Worm (Caenorhabditis elegans) whole organism, L1 larva: ENCODE data around the gene fbxb-105.

Source experiments
- C34B4.2 ChIP-seq: sonication (generic microtip); optimal IDR thresholded peaks from 2 replicates; lab custom pipeline; 2017; ENCODE audit warnings: mild to moderate bottlenecking, missing genetic modification characterization, missing compliant biosample characterization
- F16B12.6 ChIP-seq: fragments of 150-350 bp; optimal IDR thresholded peaks from 2 replicates; lab custom pipeline; 2014; ENCODE audit warnings: missing biosample characterization, missing genetic modification characterization
- Y116A8C.19 ChIP-seq: sonication (generic microtip); optimal IDR thresholded peaks from 2 replicates; lab custom pipeline; 2016; ENCODE audit warnings: missing compliant biosample characterization, missing genetic modification characterization, borderline replicate concordance
- aha-1 ChIP-seq: fragments of 150-350 bp; optimal IDR thresholded peaks from 2 replicates; lab custom pipeline; 2014; ENCODE audit warnings: missing biosample characterization, missing genetic modification characterization
- blmp-1 ChIP-seq: fragments of 150-350 bp; optimal IDR thresholded peaks from 2 replicates; lab custom pipeline; 2014; ENCODE audit warnings: missing biosample characterization, missing genetic modification characterization
- ceh-82 ChIP-seq, 3 experiments: fragments of 150-350 bp in 1 of 3; sonication (generic microtip) in 2 of 3; optimal IDR thresholded peaks; 2 replicates each; lab custom pipeline; 2014 to 2017; ENCODE audit warnings: missing biosample characterization in 3 of 3, missing genetic modification characterization in 3 of 3
- ces-1 ChIP-seq: fragments of 150-350 bp; optimal IDR thresholded peaks from 2 replicates; lab custom pipeline; 2014; ENCODE audit warnings: missing biosample characterization, missing genetic modification reagents, missing genetic modification characterization
- dsc-1 ChIP-seq: sonication (generic microtip); optimal IDR thresholded peaks from 2 replicates; lab custom pipeline; 2016; ENCODE audit warnings: mild to moderate bottlenecking, missing genetic modification characterization, missing compliant biosample characterization
- efl-3 ChIP-seq: fragments of 200-800 bp; sonication (Bioruptor generic); optimal IDR thresholded peaks from 2 replicates; lab custom pipeline; 2018; ENCODE audit warnings: mild to moderate bottlenecking, missing genetic modification characterization, missing compliant biosample characterization
- egl-13 ChIP-seq: sonication (generic microtip); optimal IDR thresholded peaks from 2 replicates; lab custom pipeline; 2016; ENCODE audit warnings: missing genotype, missing genetic modification reagents, missing genetic modification characterization, missing compliant biosample characterization
- elt-2 ChIP-seq: sonication (generic microtip); optimal IDR thresholded peaks from 2 replicates; lab custom pipeline; 2016; ENCODE audit warnings: missing genetic modification characterization, mild to moderate bottlenecking, inconsistent platforms, missing compliant biosample characterization, missing genetic modification reagents
- elt-3 ChIP-seq, 6 experiments: fragments of 150-350 bp in 1 of 6; sonication (generic microtip); optimal IDR thresholded peaks; 2 replicates each; lab custom pipeline; 2017 to 2018; ENCODE audit warnings: missing biosample characterization in 6 of 6, missing genetic modification characterization in 6 of 6, inconsistent platforms in 1 of 6
- fkh-8 ChIP-seq: sonication (generic microtip); optimal IDR thresholded peaks from 2 replicates; lab custom pipeline; 2016; ENCODE audit warnings: mild to moderate bottlenecking, missing genetic modification characterization, missing compliant biosample characterization
- hlh-4 ChIP-seq: sonication (generic microtip); optimal IDR thresholded peaks from 2 replicates; lab custom pipeline; 2016; ENCODE audit warnings: mild to moderate bottlenecking, missing genetic modification characterization, missing compliant biosample characterization
- hpl-2 ChIP-seq: fragments of 150-350 bp; optimal IDR thresholded peaks from 2 replicates; lab custom pipeline; 2014; ENCODE audit warnings: missing biosample characterization, missing genetic modification reagents, missing genetic modification characterization
- irx-1 ChIP-seq: sonication (generic microtip); optimal IDR thresholded peaks from 2 replicates; lab custom pipeline; 2016; ENCODE audit warnings: missing genetic modification characterization, missing compliant biosample characterization
- lin-13 ChIP-seq: fragments of 150-350 bp; optimal IDR thresholded peaks from 2 replicates; lab custom pipeline; 2014; ENCODE audit warnings: missing biosample characterization, missing genetic modification reagents, missing genetic modification characterization
- lin-14 ChIP-seq: fragments of 200-800 bp; sonication (Bioruptor generic); optimal IDR thresholded peaks from 2 replicates; lab custom pipeline; 2018; ENCODE audit warnings: mild to moderate bottlenecking, missing genetic modification characterization, moderate library complexity, missing compliant biosample characterization
- lin-15B ChIP-seq: fragments of 150-350 bp; sonication (generic microtip); optimal IDR thresholded peaks from 3 replicates; lab custom pipeline; 2014; ENCODE audit warnings: missing biosample characterization, missing genetic modification characterization
- lin-35 ChIP-seq, 2 experiments: fragments of 150-350 bp; optimal IDR thresholded peaks; 2 replicates each; lab custom pipeline; 2014; ENCODE audit warnings: missing biosample characterization in 2 of 2, missing genetic modification characterization in 2 of 2, missing genetic modification reagents in 2 of 2
- lsy-2 ChIP-seq, 2 experiments: fragments of 150-350 bp; optimal IDR thresholded peaks; 2 replicates each; lab custom pipeline; 2014; ENCODE audit warnings: missing biosample characterization in 2 of 2, missing genetic modification characterization in 2 of 2
- mdl-1 ChIP-seq, 2 experiments: fragments of 150-350 bp; optimal IDR thresholded peaks; 2 replicates each; lab custom pipeline; 2014 to 2017; ENCODE audit warnings: missing biosample characterization in 2 of 2, missing genetic modification characterization in 2 of 2, inconsistent platforms in 1 of 2
- nhr-19 ChIP-seq: fragments of 200-800 bp; sonication (Bioruptor generic); conservative IDR thresholded peaks from 2 replicates; pipeline ENCODE4 v1.3.6; 2022; ENCODE audit warnings: missing genetic modification characterization, missing compliant biosample characterization
- nhr-20 ChIP-seq: sonication (generic microtip); optimal IDR thresholded peaks from 2 replicates; lab custom pipeline; 2016; ENCODE audit warnings: mild to moderate bottlenecking, missing genetic modification characterization, missing compliant biosample characterization
- nhr-237 ChIP-seq: fragments of 150-350 bp; optimal IDR thresholded peaks from 2 replicates; lab custom pipeline; 2014; ENCODE audit warnings: missing biosample characterization, missing genetic modification characterization
- nhr-71 ChIP-seq: sonication (generic microtip); optimal IDR thresholded peaks from 2 replicates; lab custom pipeline; 2016; ENCODE audit warnings: mild to moderate bottlenecking, missing genetic modification characterization, moderate library complexity, missing compliant biosample characterization
- nhr-84 ChIP-seq: sonication (generic microtip); optimal IDR thresholded peaks from 2 replicates; lab custom pipeline; 2017; ENCODE audit warnings: missing biosample characterization, missing genetic modification characterization
- nhr-85 ChIP-seq: sonication (generic microtip); peaks from one replicate; lab custom pipeline; 2016; ENCODE audit warnings: missing genetic modification characterization, inconsistent platforms, missing compliant biosample characterization
- nhr-90 ChIP-seq: sonication (generic microtip); optimal IDR thresholded peaks from 2 replicates; lab custom pipeline; 2016; ENCODE audit warnings: mild to moderate bottlenecking, missing genetic modification characterization, missing compliant biosample characterization; ENCODE audit not compliant: poor library complexity
- pag-3 ChIP-seq: sonication (generic microtip); optimal IDR thresholded peaks from 2 replicates; lab custom pipeline; 2017; ENCODE audit warnings: missing genetic modification characterization, mild to moderate bottlenecking, missing compliant biosample characterization, antibody characterized with exemption, borderline replicate concordance; ENCODE audit not compliant: insufficient read depth
- snpc-4 ChIP-seq: fragments of 150-350 bp; optimal IDR thresholded peaks from 2 replicates; lab custom pipeline; 2014; ENCODE audit warnings: missing biosample characterization, missing genetic modification characterization
- snu-23 ChIP-seq: sonication (generic microtip); optimal IDR thresholded peaks from 2 replicates; lab custom pipeline; 2016; ENCODE audit warnings: missing genetic modification characterization, missing compliant biosample characterization
- swsn-7 ChIP-seq: sonication (generic microtip); optimal IDR thresholded peaks from 2 replicates; lab custom pipeline; 2016; ENCODE audit warnings: missing genetic modification characterization, missing compliant biosample characterization
- tlp-1 ChIP-seq: fragments of 150-350 bp; optimal IDR thresholded peaks from 2 replicates; lab custom pipeline; 2014; ENCODE audit warnings: missing biosample characterization, missing genetic modification characterization
- unc-130 ChIP-seq: fragments of 150-350 bp; optimal IDR thresholded peaks from 2 replicates; lab custom pipeline; 2017; ENCODE audit warnings: missing biosample characterization, missing genetic modification characterization, inconsistent platforms
- unc-30 ChIP-seq: sonication (generic microtip); optimal IDR thresholded peaks from 2 replicates; lab custom pipeline; 2017; ENCODE audit warnings: missing biosample characterization, missing genetic modification characterization
- unc-86 ChIP-seq: sonication (generic microtip); optimal IDR thresholded peaks from 2 replicates; lab custom pipeline; 2016; ENCODE audit warnings: missing genetic modification characterization, missing compliant biosample characterization
- unc-98 ChIP-seq: fragments of 200-800 bp; sonication (Bioruptor generic); IDR thresholded peaks from 2 replicates; pipeline ENCODE4 v1.3.6; 2022; ENCODE audit warnings: missing genetic modification characterization, missing compliant biosample characterization
- vab-15 ChIP-seq: sonication (generic microtip); optimal IDR thresholded peaks from 2 replicates; lab custom pipeline; 2017; ENCODE audit warnings: missing genotype, mild to moderate bottlenecking, missing genetic modification characterization, missing compliant biosample characterization
- zag-1 ChIP-seq: fragments of 150-350 bp; optimal IDR thresholded peaks from 2 replicates; lab custom pipeline; 2014; ENCODE audit warnings: missing biosample characterization, missing genetic modification characterization
- ztf-4 ChIP-seq: fragments of 150-350 bp; optimal IDR thresholded peaks from 2 replicates; lab custom pipeline; 2014; ENCODE audit warnings: missing biosample characterization, missing genetic modification characterization

Gene fbxb-105

DNA sequence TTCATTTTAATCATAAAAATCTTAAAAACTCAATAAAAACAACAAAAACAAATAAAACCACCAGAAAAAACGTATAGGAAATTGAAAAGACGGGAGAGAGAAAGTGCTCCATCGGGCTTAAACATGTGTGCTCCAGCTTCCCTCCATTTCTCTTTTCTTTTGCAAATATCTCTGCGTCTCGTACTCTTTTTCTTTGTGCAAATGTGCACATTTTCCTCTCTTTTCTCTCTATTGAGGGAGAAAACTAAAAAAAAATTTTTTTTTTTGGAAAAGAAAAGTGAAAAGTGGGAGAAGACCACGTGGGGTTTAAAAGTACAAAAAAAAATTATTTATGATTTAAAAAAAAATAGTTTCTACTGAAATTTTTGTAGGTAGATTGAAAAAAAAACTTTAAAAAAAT lies 33.6 kb upstream of the fbxb-105 start (continued):
- no peak for TF ChIP-seq unc-130 (tag; lab: Kevin White, UChicago)
- TF ChIP-seq C34B4.2 (tag; lab: Kevin White, UChicago) = no peak
- TF ChIP-seq aha-1 (tag; lab: Kevin White, UChicago) = no peak
- no peak for TF ChIP-seq fkh-8 (tag; lab: Kevin White, UChicago)
- no peak for TF ChIP-seq snpc-4 (tag; lab: Kevin White, UChicago)
- TF ChIP-seq lin-15B (tag; lab: Kevin White, UChicago) = no peak
- no peak for TF ChIP-seq egl-13 (tag; lab: Kevin White, UChicago)
- TF ChIP-seq ztf-4 (tag; lab: Kevin White, UChicago) = no peak
- TF ChIP-seq efl-3 (GFP tag; lab: Kevin White, UChicago) = no peak
- TF ChIP-seq ces-1 (GFP tag; lab: Kevin White, UChicago) = no peak

DNA sequence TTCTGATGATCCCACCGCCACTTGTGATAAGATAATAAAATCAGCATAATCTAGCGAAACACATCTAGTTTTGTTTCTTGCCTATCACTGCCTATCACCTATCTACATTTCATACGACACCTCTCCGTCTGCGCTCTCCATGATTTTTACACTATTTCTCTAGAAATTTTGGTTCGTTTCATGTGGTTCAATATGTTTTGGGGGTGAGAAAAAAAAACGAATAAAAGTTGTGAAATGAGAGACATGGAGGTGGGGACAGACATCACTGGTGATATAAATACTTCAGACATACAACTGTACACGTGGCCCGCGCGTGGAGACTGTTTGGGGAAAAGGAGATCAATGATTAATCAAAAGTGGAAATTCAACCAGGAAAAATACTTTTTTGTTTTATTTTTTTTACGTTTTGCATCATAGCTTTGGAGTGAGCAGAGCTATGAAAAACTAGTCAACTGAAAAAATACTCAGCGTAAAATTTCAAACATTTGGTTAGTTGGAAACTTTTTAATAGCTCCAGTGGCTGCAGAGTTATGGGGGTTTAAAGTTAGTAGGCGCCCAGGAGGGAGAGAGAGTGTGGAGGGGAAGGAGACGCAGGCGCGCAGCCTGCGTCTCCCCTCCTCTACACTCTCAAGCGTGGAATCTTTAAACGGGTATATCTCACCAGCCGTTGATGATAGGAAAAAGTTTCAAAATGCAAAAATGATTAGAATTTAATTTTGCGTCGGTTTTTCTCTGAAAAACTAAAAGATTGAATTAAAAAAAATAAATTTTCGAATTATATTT lies 32.3 kb upstream of the fbxb-105 start:
- TF ChIP-seq lin-35 (GFP tag; optimal IDR thresholded peaks at IDR 0.05; lab: Kevin White, UChicago) = peak in 1 of 2 experiments; percentile 46
- TF ChIP-seq nhr-71 (tag; lab: Kevin White, UChicago) = peak; percentile 38
- no peak for TF ChIP-seq unc-30 (tag; lab: Kevin White, UChicago)
- TF ChIP-seq pag-3 (tag; lab: Kevin White, UChicago) = no peak
- TF ChIP-seq snu-23 (GFP tag; lab: Kevin White, UChicago) = peak; percentile 24
- no peak for TF ChIP-seq irx-1 (tag; lab: Kevin White, UChicago)
- TF ChIP-seq nhr-20 (tag; lab: Kevin White, UChicago) = peak; percentile 40
- TF ChIP-seq elt-2 (tag; lab: Kevin White, UChicago) = peak; percentile 90
- TF ChIP-seq lsy-2 (tag; optimal IDR thresholded peaks at IDR 0.05; lab: Kevin White, UChicago) = no peak
- TF ChIP-seq blmp-1 (tag; lab: Kevin White, UChicago) = peak; percentile 50
- peak in 1 of 2 experiments; percentile 49 for TF ChIP-seq mdl-1 (tag; optimal IDR thresholded peaks at IDR 0.05; lab: Kevin White, UChicago)
- peak; percentile 31 for TF ChIP-seq nhr-90 (tag; lab: Kevin White, UChicago)
- peak; percentile 48 for TF ChIP-seq lin-14
- no peak for TF ChIP-seq unc-86 (tag; lab: Kevin White, UChicago)
- peak; percentile 66 for TF ChIP-seq nhr-85 (tag; lab: Kevin White, UChicago)
- TF ChIP-seq swsn-7 (tag; lab: Kevin White, UChicago) = no peak
- 0 out of 2 replicates have a peak, but pooled peaks have one; percentile 5 for TF ChIP-seq nhr-19 (GFP tag; lab: Robert Waterston, UW)
- peak in 4 of 6 experiments; percentile 11 to 87 (median 68) for TF ChIP-seq elt-3 (tag; optimal IDR thresholded peaks at IDR 0.05; lab: Kevin White, UChicago)
- TF ChIP-seq hlh-4 (tag; lab: Kevin White, UChicago) = no peak

DNA sequence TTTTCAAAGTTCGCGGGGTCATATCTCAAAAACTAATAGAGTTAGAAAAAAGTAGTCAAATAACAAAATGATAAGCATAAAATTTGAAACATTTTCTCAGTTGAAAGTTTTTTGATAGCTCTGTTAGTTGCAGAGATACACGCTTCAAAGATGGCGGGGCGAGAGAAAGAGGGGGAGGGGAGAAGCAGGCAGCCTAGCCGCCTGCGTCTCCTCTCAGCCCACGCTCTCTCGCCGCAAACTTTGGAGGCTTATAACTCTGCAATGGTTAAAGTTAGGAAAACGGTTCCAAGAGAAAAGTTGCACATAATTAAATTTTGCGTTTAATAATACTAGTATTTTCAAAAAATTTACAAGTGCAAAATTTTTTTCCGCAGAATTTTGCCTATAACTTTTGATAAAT lies 31.1 kb upstream of the fbxb-105 start:
- TF ChIP-seq lin-13 (GFP tag; lab: Kevin White, UChicago) (no peak), dsc-1 (tag; lab: Kevin White, UChicago) (no peak), vab-15 (tag; lab: Kevin White, UChicago) (no peak), unc-86 (tag; lab: Kevin White, UChicago) (no peak), ztf-4 (tag; lab: Kevin White, UChicago) (no peak), hpl-2 (GFP tag; lab: Kevin White, UChicago) (no peak), Y116A8C.19 (tag; lab: Kevin White, UChicago) (no peak), zag-1 (no peak), aha-1 (tag; lab: Kevin White, UChicago) (no peak), F16B12.6 (tag; lab: Kevin White, UChicago) (no peak), tlp-1 (no peak), unc-98 (GFP tag; lab: Robert Waterston, UW) (no peak), nhr-85 (tag; lab: Kevin White, UChicago) (no peak), nhr-84 (tag; lab: Kevin White, UChicago) (no peak), ceh-82 (tag; optimal IDR thresholded peaks at IDR 0.05; lab: Kevin White, UChicago) (no peak), nhr-237 (tag; lab: Kevin White, UChicago) (no peak)
